Fruit fly (Drosophila melanogaster) whole organism, embryonic: Measurements from ENCODE around the gene CG14691.

Experiments
- Aef1 ChIP-seq: fragments of 200-800 bp; sonication (Bioruptor generic); IDR thresholded peaks from 3 replicates; pipeline ENCODE4 v1.3.6; 2022; ENCODE audit warnings: missing biosample characterization, missing genetic modification characterization
- CG11085 ChIP-seq: fragments of 200-800 bp; sonication (Bioruptor generic); IDR thresholded peaks from 2 replicates; pipeline ENCODE4 v1.3.6; 2022; ENCODE audit warnings: missing biosample characterization, missing genetic modification characterization
- CG11093 ChIP-seq: fragments of 200-800 bp; sonication (Bioruptor generic); IDR thresholded peaks from 3 replicates; pipeline ENCODE4 v1.3.6; 2022; ENCODE audit warnings: missing biosample characterization, missing genetic modification characterization
- CG11696 ChIP-seq: fragments of 200-800 bp; sonication (Bioruptor generic); IDR thresholded peaks from 2 replicates; pipeline ENCODE4 v1.3.6; 2022; ENCODE audit warnings: missing biosample characterization, missing genetic modification characterization
- CG14710 ChIP-seq: fragments of 200-800 bp; sonication (Bioruptor generic); optimal IDR thresholded peaks from 3 replicates; lab custom pipeline; 2019; ENCODE audit warnings: missing biosample characterization, mild to moderate bottlenecking, missing genetic modification characterization, moderate library complexity
- CG15601 ChIP-seq: fragments of 200-800 bp; sonication (Bioruptor generic); optimal IDR thresholded peaks from 3 replicates; lab custom pipeline; 2019; ENCODE audit warnings: missing biosample characterization, mild to moderate bottlenecking, missing genetic modification characterization, moderate library complexity
- CG17912 ChIP-seq: fragments of 200-800 bp; sonication (Bioruptor generic); optimal IDR thresholded peaks from 2 replicates; lab custom pipeline; 2018; ENCODE audit warnings: missing biosample characterization, mild to moderate bottlenecking, missing genetic modification characterization
- CG2875 ChIP-seq: fragments of 200-800 bp; sonication (Bioruptor generic); optimal IDR thresholded peaks from 2 replicates; lab custom pipeline; 2017; ENCODE audit warnings: missing biosample characterization, mild to moderate bottlenecking, missing genetic modification characterization, missing genetic modification reagents
- CG31224 ChIP-seq: fragments of 200-800 bp; sonication (Bioruptor generic); IDR thresholded peaks from 2 replicates; pipeline ENCODE4 v1.3.6; 2022; ENCODE audit warnings: missing biosample characterization, missing genetic modification characterization
- CG3726 ChIP-seq: fragments of 200-800 bp; sonication (Bioruptor generic); IDR thresholded peaks from 3 replicates; pipeline ENCODE4, ENCODE4 v1.3.6; 2022; ENCODE audit warnings: missing biosample characterization, missing genetic modification characterization
- CG4282 ChIP-seq: fragments of 200-800 bp; sonication (Bioruptor generic); optimal IDR thresholded peaks from 2 replicates; lab custom pipeline; 2016; ENCODE audit warnings: missing biosample characterization, missing genetic modification characterization
- CG4404 ChIP-seq: fragments of 200-800 bp; sonication (Bioruptor generic); IDR thresholded peaks from 2 replicates; pipeline ENCODE4 v1.3.6; 2022; ENCODE audit warnings: missing biosample characterization, missing genetic modification characterization
- CG6254 ChIP-seq: fragments of 200-800 bp; sonication (Bioruptor generic); optimal IDR thresholded peaks from 3 replicates; lab custom pipeline; 2017; ENCODE audit warnings: mild to moderate bottlenecking, missing biosample characterization, missing genetic modification reagents, missing genetic modification characterization
- CG7357 ChIP-seq: fragments of 200-800 bp; sonication (Bioruptor generic); IDR thresholded peaks from 3 replicates; pipeline ENCODE4 v1.3.6; 2022; ENCODE audit warnings: missing biosample characterization, missing genetic modification characterization
- CG8089 ChIP-seq: fragments of 200-800 bp; sonication (Bioruptor generic); optimal IDR thresholded peaks from 3 replicates; lab custom pipeline; 2016; ENCODE audit warnings: missing biosample characterization, missing genetic modification characterization
- CG9437 ChIP-seq: fragments of 200-800 bp; sonication (Bioruptor generic); optimal IDR thresholded peaks from 2 replicates; lab custom pipeline; 2018; ENCODE audit warnings: missing biosample characterization, mild to moderate bottlenecking, missing genetic modification characterization
- CG9797 ChIP-seq: fragments of 200-800 bp; sonication (Bioruptor generic); optimal IDR thresholded peaks from 3 replicates; lab custom pipeline; 2018; ENCODE audit warnings: missing biosample characterization, mild to moderate bottlenecking, missing genetic modification characterization
- Camta ChIP-seq: fragments of 200-800 bp; sonication (Bioruptor generic); optimal IDR thresholded peaks from 2 replicates; lab custom pipeline; 2016; ENCODE audit warnings: missing biosample characterization, missing genetic modification characterization
- Dbx ChIP-seq: fragments of 200-800 bp; sonication (Bioruptor generic); IDR thresholded peaks from 3 replicates; pipeline ENCODE4 v1.3.6; 2022; ENCODE audit warnings: missing biosample characterization, missing genetic modification characterization
- Dip3 ChIP-seq: fragments of 200-800 bp; sonication (Bioruptor generic); optimal IDR thresholded peaks from 3 replicates; lab custom pipeline; 2016; ENCODE audit warnings: missing biosample characterization, missing genetic modification characterization
- Doc2 ChIP-seq: fragments of 200-800 bp; sonication (Bioruptor generic); IDR thresholded peaks from 2 replicates; pipeline ENCODE4 v1.3.6; 2022; ENCODE audit warnings: missing biosample characterization, missing genetic modification characterization
- GATAe ChIP-seq: fragments of 200-800 bp; sonication (Bioruptor generic); conservative IDR thresholded peaks from 2 replicates; pipeline ENCODE4 v1.3.6; 2022; ENCODE audit warnings: missing biosample characterization, missing genetic modification characterization
- HHEX ChIP-seq: fragments of 200-800 bp; sonication (Bioruptor generic); optimal IDR thresholded peaks from 3 replicates; lab custom pipeline; 2017; ENCODE audit warnings: missing biosample characterization, mild to moderate bottlenecking, missing genetic modification characterization, missing genetic modification reagents
- HmgD ChIP-seq: fragments of 200-800 bp; sonication (Bioruptor generic); optimal IDR thresholded peaks from 3 replicates; lab custom pipeline; 2016; ENCODE audit warnings: missing biosample characterization, missing genetic modification characterization
- HmgZ ChIP-seq: fragments of 200-800 bp; sonication (Bioruptor generic); optimal IDR thresholded peaks from 2 replicates; lab custom pipeline; 2018; ENCODE audit warnings: missing biosample characterization, mild to moderate bottlenecking, missing genetic modification characterization
- MTF-1 ChIP-seq: fragments of 200-800 bp; sonication (Bioruptor generic); optimal IDR thresholded peaks from 2 replicates; lab custom pipeline; 2018; ENCODE audit warnings: missing biosample characterization, mild to moderate bottlenecking, missing genetic modification characterization, borderline replicate concordance
- Nf-YA ChIP-seq: fragments of 200-800 bp; sonication (Bioruptor generic); IDR thresholded peaks from 2 replicates; pipeline ENCODE4 v1.3.6; 2022; ENCODE audit warnings: missing biosample characterization, missing genetic modification characterization
- Six4 ChIP-seq: fragments of 200-800 bp; sonication (Bioruptor generic); optimal IDR thresholded peaks from 2 replicates; lab custom pipeline; 2016; ENCODE audit warnings: missing biosample characterization, missing genetic modification characterization
- Taf1 ChIP-seq: fragments of 200-800 bp; sonication (Bioruptor generic); IDR thresholded peaks from 2 replicates; pipeline ENCODE4 v1.3.6; 2022; ENCODE audit warnings: missing biosample characterization, missing genetic modification characterization
- Vsx1 ChIP-seq: fragments of 200-800 bp; sonication (Bioruptor generic); optimal IDR thresholded peaks from 2 replicates; lab custom pipeline; 2017; ENCODE audit warnings: missing biosample characterization, mild to moderate bottlenecking, missing genetic modification characterization, missing genetic modification reagents
- Xbp1 ChIP-seq: fragments of 200-800 bp; sonication (Bioruptor generic); optimal IDR thresholded peaks from 3 replicates; lab custom pipeline; 2016; ENCODE audit warnings: missing biosample characterization, mild to moderate bottlenecking, missing genetic modification characterization
- abd-A ChIP-seq: fragments of 200-800 bp; sonication (Bioruptor generic); optimal IDR thresholded peaks from 3 replicates; lab custom pipeline; 2019; ENCODE audit warnings: missing biosample characterization, mild to moderate bottlenecking, missing genetic modification characterization, moderate library complexity
- aop ChIP-seq: fragments of 200-800 bp; sonication (Bioruptor generic); IDR thresholded peaks from 2 replicates; pipeline ENCODE4 v1.3.6; 2022; ENCODE audit warnings: missing biosample characterization, missing genetic modification characterization
- bcd ChIP-seq: fragments of 200-800 bp; sonication (Bioruptor generic); optimal IDR thresholded peaks from 2 replicates; lab custom pipeline; 2017; ENCODE audit warnings: missing biosample characterization, mild to moderate bottlenecking, missing genetic modification characterization
- cad ChIP-seq: fragments of >200 bp; optimal IDR thresholded peaks from 2 replicates; lab custom pipeline; 2017; ENCODE audit warnings: missing biosample characterization, missing genetic modification characterization
- caup ChIP-seq: fragments of 200-800 bp; sonication (Bioruptor generic); optimal IDR thresholded peaks from 3 replicates; lab custom pipeline; 2017; ENCODE audit warnings: missing biosample characterization, mild to moderate bottlenecking, missing genetic modification characterization, moderate library complexity; ENCODE audit not compliant: severe bottlenecking
- chif ChIP-seq, 2 experiments: fragments of 200-800 bp; sonication (Bioruptor generic); optimal IDR thresholded peaks; 3 replicates each; lab custom pipeline; 2016; ENCODE audit warnings: missing biosample characterization in 2 of 2, missing genetic modification characterization in 2 of 2
- chinmo ChIP-seq: fragments of 200-800 bp; sonication (Bioruptor generic); IDR thresholded peaks from 4 replicates; pipeline ENCODE4 v1.3.6; 2022; ENCODE audit warnings: missing biosample characterization, missing genetic modification characterization; ENCODE audit not compliant: partially characterized antibody
- dimm ChIP-seq: fragments of 200-800 bp; sonication (Bioruptor generic); IDR thresholded peaks from 2 replicates; pipeline ENCODE4 v1.3.6; 2022; ENCODE audit warnings: missing biosample characterization, missing genetic modification characterization
- gro ChIP-seq: fragments of 200-800 bp; sonication (Bioruptor generic); optimal IDR thresholded peaks from 2 replicates; lab custom pipeline; 2016; ENCODE audit warnings: missing biosample characterization, missing genetic modification characterization
- jing ChIP-seq: fragments of 200-800 bp; sonication (Bioruptor generic); optimal IDR thresholded peaks from 2 replicates; lab custom pipeline; 2018; ENCODE audit warnings: missing biosample characterization, mild to moderate bottlenecking, missing genetic modification characterization
- mirr ChIP-seq: fragments of 200-800 bp; sonication (Bioruptor generic); optimal IDR thresholded peaks from 3 replicates; lab custom pipeline; 2018; ENCODE audit warnings: missing biosample characterization, mild to moderate bottlenecking, missing genetic modification characterization
- odd ChIP-seq: fragments of 200-800 bp; sonication (Bioruptor generic); optimal IDR thresholded peaks from 2 replicates; lab custom pipeline; 2017; ENCODE audit warnings: missing biosample characterization, mild to moderate bottlenecking, missing genetic modification characterization
- pan ChIP-seq, 4 experiments: fragments of >200 bp in 3 of 4; fragments of 200-800 bp in 1 of 4; sonication (Bioruptor generic) in 1 of 4; optimal IDR thresholded peaks in 3 of 4; IDR thresholded peaks in 1 of 4; 2 replicates each; pipeline versions ENCODE4 v1.3.6 to Lab custom; 2017 to 2022; ENCODE audit warnings: missing biosample characterization in 2 of 4, missing genetic modification characterization in 2 of 4, mixed read lengths in 1 of 4
- pb ChIP-seq: fragments of 200-800 bp; sonication (Bioruptor generic); optimal IDR thresholded peaks from 3 replicates; lab custom pipeline; 2016; ENCODE audit warnings: missing biosample characterization, missing genetic modification characterization
- row ChIP-seq: fragments of 200-800 bp; sonication (Bioruptor generic); IDR thresholded peaks from 3 replicates; pipeline ENCODE4 v1.3.6; 2022; ENCODE audit warnings: missing biosample characterization, missing genetic modification characterization
- salm ChIP-seq: fragments of 200-800 bp; sonication (Bioruptor generic); optimal IDR thresholded peaks from 2 replicates; lab custom pipeline; 2018; ENCODE audit warnings: missing biosample characterization, mild to moderate bottlenecking, missing genetic modification characterization
- so ChIP-seq: fragments of 200-800 bp; sonication (Bioruptor generic); IDR thresholded peaks from 3 replicates; pipeline ENCODE4 v1.3.6; 2022; ENCODE audit warnings: missing biosample characterization, missing genetic modification characterization
- trh ChIP-seq: fragments of 200-800 bp; sonication (Bioruptor generic); optimal IDR thresholded peaks from 2 replicates; lab custom pipeline; 2016; ENCODE audit warnings: missing biosample characterization, missing genetic modification characterization
- tup ChIP-seq: fragments of 200-800 bp; sonication (Bioruptor generic); optimal IDR thresholded peaks from 2 replicates; lab custom pipeline; 2016; ENCODE audit warnings: missing biosample characterization, mild to moderate bottlenecking, missing genetic modification characterization, moderate library complexity

Gene CG14691

dm6 chr3R:10784058-10784499, 28.6 kb upstream of the CG14691 start, which contains the start of the genes mRpL37 and Rbp1 (continued):
- TF ChIP-seq Taf1 (peak; percentile 63; the same call in 1 of the 2 replicates), CG6254 (GFP tag; lab: Kevin White, UChicago) (no peak), MTF-1 (GFP tag; lab: Kevin White, UChicago) (no peak), CG14710 (peak; percentile 93), Dip3 (GFP tag; lab: Kevin White, UChicago) (peak; percentile 15), CG4282 (GFP tag; lab: Kevin White, UChicago) (no peak), CG2875 (GFP tag; lab: Kevin White, UChicago) (no peak), abd-A (tag; lab: Kevin White, UChicago) (no peak), trh (GFP tag; lab: Kevin White, UChicago) (peak; percentile 11), CG15601 (tag; lab: Kevin White, UChicago) (peak; percentile 78), dimm (GFP tag; lab: Robert Waterston, UW) (no peak), chif (GFP tag; optimal IDR thresholded peaks at IDR 0.05; lab: Kevin White, UChicago) (peak; percentile 18 to 53), Nf-YA (GFP tag; lab: Robert Waterston, UW) (no peak), CG3726 (GFP tag; lab: Robert Waterston, UW) (no peak), row (peak; percentile 97), pb (GFP tag; lab: Kevin White, UChicago) (no peak), CG11093 (GFP tag; lab: Robert Waterston, UW) (peak; percentile 80; the same call in 2 of the 3 replicates), bcd (GFP tag; lab: Kevin White, UChicago) (peak; percentile 81), gro (GFP tag; lab: Kevin White, UChicago) (no peak), tup (no peak), CG11696 (GFP tag; lab: Robert Waterston, UW) (no peak), Xbp1 (GFP tag; lab: Kevin White, UChicago) (peak; percentile 86), CG4404 (GFP tag; lab: Robert Waterston, UW) (peak; percentile 94), salm (tag; lab: Kevin White, UChicago) (peak; percentile 23), HmgZ (tag; lab: Kevin White, UChicago) (peak; percentile 72), CG8089 (GFP tag; lab: Kevin White, UChicago) (peak; percentile 35), Dbx (GFP tag; lab: Robert Waterston, UW) (peak; percentile 78), chinmo (GFP tag; lab: Robert Waterston, UW) (peak; percentile 66; the same call in 1 of the 4 replicates), GATAe (GFP tag; lab: Robert Waterston, UW) (no peak), CG9437 (peak; percentile 58), HHEX (GFP tag; lab: Kevin White, UChicago) (peak; percentile 51), odd (no peak), mirr (GFP tag; lab: Kevin White, UChicago) (no peak), Aef1 (GFP tag; lab: Robert Waterston, UW) (peak; percentile 88), Doc2 (GFP tag; lab: Robert Waterston, UW) (no peak), pan (optimal IDR thresholded peaks at IDR 0.05; lab: Kevin White, UChicago) (no peak), pan (GFP tag; optimal IDR thresholded peaks at IDR 0.05 in 1 of 2, IDR thresholded peaks at IDR 0.05 in 1 of 2) (no peak), caup (GFP tag; lab: Kevin White, UChicago) (peak; percentile 44), Six4 (GFP tag; lab: Kevin White, UChicago) (peak; percentile 31), CG11085 (GFP tag; lab: Robert Waterston, UW) (peak; percentile 27; the same call in 1 of the 2 replicates), HmgD (GFP tag; lab: Kevin White, UChicago) (no peak), Camta (GFP tag; lab: Kevin White, UChicago) (peak; percentile 33), CG7357 (GFP tag; lab: Robert Waterston, UW) (peak; percentile 43; the same call in 1 of the 3 replicates), jing (GFP tag; lab: Kevin White, UChicago) (peak; percentile 1), Vsx1 (GFP tag; lab: Kevin White, UChicago) (no peak), CG17912 (GFP tag; lab: Kevin White, UChicago) (peak; percentile 5), cad (GFP tag; lab: Kevin White, UChicago) (no peak), CG9797 (peak; percentile 71), CG31224 (GFP tag; lab: Robert Waterston, UW) (0 out of 2 replicates have a peak, but pooled peaks have one; percentile 52), so (GFP tag; lab: Robert Waterston, UW) (no peak), aop (GFP tag; lab: Robert Waterston, UW) (no peak)
